Worm (Caenorhabditis elegans): ENCODE data around the gene srh-139.

Gene srh-139

ce11 chrV:16443626-16444025 is 40.2 kb upstream of the srh-139 start, which contains the start of gene srh-141:
srh-141 (plus strand) TSS chrV:16443926.
- TF ChIP-seq mel-28 (tag; optimal IDR thresholded peaks at IDR 0.05; ENCODE audit: borderline replicate concordance): no peak
- no peak for TF ChIP-seq ztf-6 (GFP tag; IDR thresholded peaks at IDR 0.05)
- TF ChIP-seq F52B5.7 (tag; optimal IDR thresholded peaks at IDR 0.05): no peak
- no peak for TF ChIP-seq ekl-4 (GFP tag; IDR thresholded peaks at IDR 0.05)
- no peak for TF ChIP-seq xnd-1 (tag; optimal IDR thresholded peaks at IDR 0.05)

ce11 chrV:16445676-16446075 is 38.1 kb upstream of the srh-139 start, which contains the start of gene T08G3.6:
T08G3.6 (plus strand) TSS chrV:16445976.
- no peak for TF ChIP-seq B0035.1 (tag; optimal IDR thresholded peaks at IDR 0.05)
- TF ChIP-seq ztf-26 (tag; optimal IDR thresholded peaks at IDR 0.05): no peak
- no peak for TF ChIP-seq K11D2.4 (GFP tag; IDR thresholded peaks at IDR 0.05)
- no peak for TF ChIP-seq hmg-1.2 (GFP tag; IDR thresholded peaks at IDR 0.05)
- TF ChIP-seq tbp1 (GFP tag; optimal IDR thresholded peaks at IDR 0.05): no peak

ce11 chrV:16446191-16446590 is 37.6 kb upstream of the srh-139 start:
- TF ChIP-seq ztf-28 (GFP tag; IDR thresholded peaks at IDR 0.05): no peak
- no peak for TF ChIP-seq cebp-1 (GFP tag; IDR thresholded peaks at IDR 0.05)
- TF ChIP-seq cebp-1 (tag; optimal IDR thresholded peaks at IDR 0.05): no peak
- TF ChIP-seq madf-8 (GFP tag; conservative IDR thresholded peaks at IDR 0.05): no peak
- TF ChIP-seq rec-8 (tag; optimal IDR thresholded peaks at IDR 0.05): no peak
- no peak for TF ChIP-seq nhr-27 (tag; optimal IDR thresholded peaks at IDR 0.05)
- no peak for TF ChIP-seq aptf-3 (GFP tag; IDR thresholded peaks at IDR 0.05)
- no peak for TF ChIP-seq T07F8.4 (tag; optimal IDR thresholded peaks at IDR 0.05)
- no peak for TF ChIP-seq let-526 (GFP tag; IDR thresholded peaks at IDR 0.05)
- TF ChIP-seq madf-3 (GFP tag; IDR thresholded peaks at IDR 0.05): no peak
- TF ChIP-seq B0019.2 (GFP tag; conservative IDR thresholded peaks at IDR 0.05): no peak
- TF ChIP-seq F55B11.4 (tag; optimal IDR thresholded peaks at IDR 0.05; ENCODE audit: borderline replicate concordance, insufficient read depth): no peak
- TF ChIP-seq snpc-4 (GFP tag; optimal IDR thresholded peaks at IDR 0.05): no peak
- no peak for TF ChIP-seq snpc-4 (tag; optimal IDR thresholded peaks at IDR 0.05)
- TF ChIP-seq hrde-1 (tag; optimal IDR thresholded peaks at IDR 0.05; ENCODE audit: borderline replicate concordance): no peak
- TF ChIP-seq aptf-2 (GFP tag; conservative IDR thresholded peaks at IDR 0.05): no peak
- TF ChIP-seq Y95B8A.8 (GFP tag; IDR thresholded peaks at IDR 0.05): no peak
- no peak for TF ChIP-seq ztf-25 (GFP tag; IDR thresholded peaks at IDR 0.05)
- no peak for TF ChIP-seq ztf-6 (GFP tag; IDR thresholded peaks at IDR 0.05)
- TF ChIP-seq lin-40 (tag; optimal IDR thresholded peaks at IDR 0.05): no peak

DNA sequence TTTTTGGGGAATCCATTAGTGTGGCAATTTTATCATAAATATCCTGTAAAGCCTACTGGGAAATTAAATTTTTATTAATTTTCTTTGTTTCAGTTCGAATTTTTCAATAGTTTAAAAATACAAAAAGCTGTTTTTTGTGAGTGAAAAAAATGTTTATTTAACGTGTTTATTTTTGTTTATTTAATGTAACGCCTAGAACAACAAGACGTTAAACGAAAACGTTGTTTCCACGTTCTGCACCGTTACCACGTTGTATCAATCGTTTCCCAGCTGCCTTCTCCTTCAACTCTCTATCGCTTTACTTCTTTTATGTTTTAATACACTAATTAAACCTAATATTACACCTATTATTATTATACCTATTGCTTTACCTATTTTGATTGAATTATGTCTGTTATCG is 36.0 kb upstream of the srh-139 start, which contains the start of gene T08G3.13:
T08G3.13 (plus strand) TSS at position 301 of the 400 bp plus-strand sequence.
- no peak for TF ChIP-seq attf-3 (GFP tag; conservative IDR thresholded peaks at IDR 0.05)

DNA sequence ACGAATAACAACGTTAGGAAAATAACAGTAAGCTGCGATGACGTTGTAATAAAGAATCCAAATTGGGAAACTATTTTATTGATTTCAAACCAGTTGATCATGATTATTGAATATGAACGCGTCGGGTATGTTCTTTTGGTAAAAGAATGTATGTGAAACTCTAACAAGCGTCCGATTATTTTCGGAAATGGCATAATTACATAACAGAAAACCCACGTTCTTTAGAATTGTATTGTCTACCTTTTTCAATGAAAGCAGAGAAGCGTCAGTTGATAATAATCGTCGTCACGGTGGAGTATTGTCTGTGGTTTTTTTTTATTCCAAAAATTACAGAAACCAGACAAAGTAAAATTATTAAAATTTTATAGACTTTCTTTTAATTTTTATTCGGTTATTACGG is 28.7 kb upstream of the srh-139 start, which contains the start of gene str-14:
str-14 (minus strand) TSS at position 101 of the 400 bp plus-strand sequence.
- TF ChIP-seq egrh-3 (GFP tag; IDR thresholded peaks at IDR 0.05): no peak
- no peak for TF ChIP-seq athp-1 (tag; optimal IDR thresholded peaks at IDR 0.05)
- TF ChIP-seq ztf-26 (tag; optimal IDR thresholded peaks at IDR 0.05): no peak
- no peak for TF ChIP-seq ztf-6 (GFP tag; IDR thresholded peaks at IDR 0.05)
- no peak for TF ChIP-seq F55B11.4 (tag; optimal IDR thresholded peaks at IDR 0.05; ENCODE audit: borderline replicate concordance, insufficient read depth)
- TF ChIP-seq C06A6.2 (GFP tag; conservative IDR thresholded peaks at IDR 0.05): no peak
- TF ChIP-seq madf-10 (tag; optimal IDR thresholded peaks at IDR 0.05): no peak
- TF ChIP-seq ztf-3 (GFP tag; optimal IDR thresholded peaks at IDR 0.05): no peak
- TF ChIP-seq lin-26 (GFP tag; IDR thresholded peaks at IDR 0.05): no peak
- TF ChIP-seq F52B5.7 (tag; optimal IDR thresholded peaks at IDR 0.05): no peak
- TF ChIP-seq dox-1 (GFP tag; IDR thresholded peaks at IDR 0.05): no peak
- TF ChIP-seq ceh-91 (GFP tag; IDR thresholded peaks at IDR 0.05): no peak
- TF ChIP-seq snpc-1.1 (tag; optimal IDR thresholded peaks at IDR 0.05; ENCODE audit: insufficient read depth): no peak
- TF ChIP-seq K11D2.4 (GFP tag; IDR thresholded peaks at IDR 0.05): no peak
- no peak for TF ChIP-seq T07F8.4 (tag; optimal IDR thresholded peaks at IDR 0.05)
- TF ChIP-seq ceh-40 (GFP tag; IDR thresholded peaks at IDR 0.05): no peak
- TF ChIP-seq ceh-58 (GFP tag; IDR thresholded peaks at IDR 0.05): no peak
